Worm (Caenorhabditis elegans) whole organism, L4 larva: Measurements from ENCODE around the gene T27A8.2.
A peak's percentile ranks its signal among the peaks of the same experiment; 100 is the strongest.

Experiments
- F26F4.8 ChIP-seq: fragments of 200-800 bp; sonication (Bioruptor generic); conservative IDR thresholded peaks from 2 replicates; pipeline ENCODE4 v1.3.6; 2022; ENCODE audit warnings: missing genetic modification characterization, missing compliant biosample characterization
- F49E8.2 ChIP-seq: sonication (generic microtip); optimal IDR thresholded peaks from 2 replicates; lab custom pipeline; 2016; ENCODE audit warnings: missing compliant biosample characterization, mild to moderate bottlenecking, missing genetic modification characterization, borderline replicate concordance
- T20F7.1 ChIP-seq: fragments of 200-800 bp; sonication (Bioruptor generic); optimal IDR thresholded peaks from 2 replicates; lab custom pipeline; 2018; ENCODE audit warnings: mild to moderate bottlenecking, missing genetic modification characterization, missing compliant biosample characterization
- Y5F2A.4 ChIP-seq: fragments of 200-800 bp; sonication (Bioruptor generic); optimal IDR thresholded peaks from 2 replicates; lab custom pipeline; 2018; ENCODE audit warnings: mild to moderate bottlenecking, missing genetic modification characterization, missing compliant biosample characterization
- Y75B8A.6 ChIP-seq: fragments of 200-800 bp; sonication (Bioruptor generic); IDR thresholded peaks from 2 replicates; pipeline ENCODE4 v1.3.6; 2022; ENCODE audit warnings: missing genetic modification reagents, missing genetic modification characterization, missing compliant biosample characterization
- ZK546.5 ChIP-seq, 2 experiments: sonication (generic microtip); optimal IDR thresholded peaks; 2 replicates each; lab custom pipeline; 2017; ENCODE audit warnings: missing biosample characterization in 2 of 2, missing genetic modification characterization in 2 of 2
- aha-1 ChIP-seq: fragments of 150-350 bp; peaks from one replicate; lab custom pipeline; 2014; ENCODE audit warnings: missing biosample characterization, missing genetic modification characterization
- ceh-82 ChIP-seq: sonication (generic microtip); optimal IDR thresholded peaks from 2 replicates; lab custom pipeline; 2017; ENCODE audit warnings: missing biosample characterization, missing genetic modification characterization
- ces-1 ChIP-seq: fragments of 150-350 bp; sonication (generic microtip); optimal IDR thresholded peaks from 4 replicates; lab custom pipeline; 2014; ENCODE audit warnings: missing biosample characterization, missing genetic modification reagents, missing genetic modification characterization
- cey-2 ChIP-seq: sonication (generic microtip); optimal IDR thresholded peaks from 3 replicates; lab custom pipeline; 2017; ENCODE audit warnings: missing genetic modification characterization, mild to moderate bottlenecking, missing compliant biosample characterization, antibody characterized with exemption, borderline replicate concordance; ENCODE audit not compliant: insufficient read depth
- daf-12 ChIP-seq: fragments of 150-350 bp; optimal IDR thresholded peaks from 2 replicates; lab custom pipeline; 2014; ENCODE audit warnings: missing biosample characterization, missing genetic modification reagents, missing genetic modification characterization
- daf-16 ChIP-seq, 3 experiments: sonication (generic microtip); optimal IDR thresholded peaks; 2 replicates each; lab custom pipeline; 2016 to 2017; ENCODE audit warnings: missing genetic modification characterization in 3 of 3, missing genetic modification reagents in 3 of 3, mild to moderate bottlenecking in 2 of 3, missing compliant biosample characterization in 2 of 3, missing biosample characterization in 1 of 3, moderate library complexity in 1 of 3
- dmd-6 ChIP-seq: fragments of 200-800 bp; sonication (Bioruptor generic); IDR thresholded peaks from 2 replicates; pipeline ENCODE4 v1.3.6; 2022; ENCODE audit warnings: missing genetic modification reagents, missing genetic modification characterization, missing compliant biosample characterization
- duxl-1 ChIP-seq: sonication (generic microtip); optimal IDR thresholded peaks from 2 replicates; lab custom pipeline; 2016; ENCODE audit warnings: mild to moderate bottlenecking, missing genetic modification characterization, moderate library complexity, missing compliant biosample characterization; ENCODE audit not compliant: poor library complexity
- dve-1 ChIP-seq: sonication (generic microtip); optimal IDR thresholded peaks from 2 replicates; lab custom pipeline; 2017; ENCODE audit warnings: antibody characterized with exemption, mild to moderate bottlenecking, missing genetic modification characterization, missing compliant biosample characterization; ENCODE audit not compliant: insufficient read depth
- egl-27 ChIP-seq: sonication (generic microtip); optimal IDR thresholded peaks from 3 replicates; lab custom pipeline; 2017; ENCODE audit warnings: missing biosample characterization, missing genetic modification reagents, missing genetic modification characterization
- egl-43 ChIP-seq: fragments of 200-800 bp; sonication (Bioruptor generic); IDR thresholded peaks from 2 replicates; pipeline ENCODE4 v1.3.6; 2022; ENCODE audit warnings: missing genetic modification reagents, missing genetic modification characterization, missing compliant biosample characterization
- fkh-10 ChIP-seq: fragments of 150-350 bp; optimal IDR thresholded peaks from 2 replicates; lab custom pipeline; 2014; ENCODE audit warnings: missing biosample characterization, missing genetic modification reagents, missing genetic modification characterization
- hif-1 ChIP-seq, 2 experiments: sonication (generic microtip); optimal IDR thresholded peaks; 2 replicates each; lab custom pipeline; 2016 to 2017; ENCODE audit warnings: missing compliant biosample characterization in 2 of 2, missing genetic modification characterization in 2 of 2, missing genetic modification reagents in 2 of 2, missing genotype in 2 of 2, mild to moderate bottlenecking in 1 of 2
- hlh-11 ChIP-seq: fragments of 200-800 bp; sonication (Bioruptor generic); optimal IDR thresholded peaks from 2 replicates; lab custom pipeline; 2018; ENCODE audit warnings: mild to moderate bottlenecking, missing genetic modification characterization, missing compliant biosample characterization
- hlh-30 ChIP-seq: sonication (generic microtip); optimal IDR thresholded peaks from 2 replicates; lab custom pipeline; 2017; ENCODE audit warnings: antibody characterized with exemption, mild to moderate bottlenecking, missing genetic modification characterization, missing compliant biosample characterization; ENCODE audit not compliant: insufficient read depth
- hmg-1.1 ChIP-seq: fragments of 200-800 bp; sonication (Bioruptor generic); IDR thresholded peaks from 2 replicates; pipeline ENCODE4 v1.3.6; 2022; ENCODE audit warnings: missing genetic modification reagents, missing genetic modification characterization, missing compliant biosample characterization
- lin-1 ChIP-seq: fragments of 200-800 bp; sonication (Bioruptor generic); IDR thresholded peaks from 2 replicates; pipeline ENCODE4 v1.3.6; 2022; ENCODE audit warnings: missing genetic modification reagents, missing genetic modification characterization, missing compliant biosample characterization
- lin-29 ChIP-seq: fragments of 200-800 bp; sonication (Bioruptor generic); IDR thresholded peaks from 2 replicates; pipeline ENCODE4 v1.3.6; 2022; ENCODE audit warnings: missing genetic modification reagents, missing genetic modification characterization, missing compliant biosample characterization
- lir-3 ChIP-seq: sonication (generic microtip); optimal IDR thresholded peaks from 2 replicates; lab custom pipeline; 2016; ENCODE audit warnings: mild to moderate bottlenecking, missing genetic modification characterization, missing compliant biosample characterization
- madf-5 ChIP-seq, 2 experiments: fragments of 200-800 bp; sonication (Bioruptor generic); IDR thresholded peaks; 2 replicates each; pipeline ENCODE4 v1.3.6; 2022; ENCODE audit warnings: missing compliant biosample characterization in 2 of 2, missing genetic modification characterization in 2 of 2
- mdl-1 ChIP-seq, 2 experiments: fragments of 150-350 bp in 1 of 2; sonication (generic microtip) in 1 of 2; optimal IDR thresholded peaks; 2 replicates each; lab custom pipeline; 2014 to 2017; ENCODE audit warnings: missing biosample characterization in 2 of 2, missing genetic modification characterization in 2 of 2
- mep-1 ChIP-seq: fragments of 150-350 bp; sonication (generic microtip); optimal IDR thresholded peaks from 3 replicates; lab custom pipeline; 2014; ENCODE audit warnings: missing biosample characterization, missing genetic modification characterization
- mxl-2 ChIP-seq: fragments of 200-800 bp; sonication (Bioruptor generic); conservative IDR thresholded peaks from 2 replicates; pipeline ENCODE4 v1.3.6; 2022; ENCODE audit warnings: missing genetic modification reagents, missing genetic modification characterization, missing compliant biosample characterization
- mxl-3 ChIP-seq: fragments of 200-800 bp; sonication (Bioruptor generic); optimal IDR thresholded peaks from 2 replicates; lab custom pipeline; 2018; ENCODE audit warnings: mild to moderate bottlenecking, missing genetic modification characterization, missing compliant biosample characterization
- nhr-10 ChIP-seq: fragments of 150-350 bp; optimal IDR thresholded peaks from 2 replicates; lab custom pipeline; 2014; ENCODE audit warnings: missing biosample characterization, missing genetic modification characterization
- nhr-11 ChIP-seq: fragments of 150-350 bp; optimal IDR thresholded peaks from 2 replicates; lab custom pipeline; 2014; ENCODE audit warnings: missing biosample characterization, missing genetic modification characterization
- nhr-41 ChIP-seq: fragments of 200-800 bp; sonication (Bioruptor generic); IDR thresholded peaks from 2 replicates; pipeline ENCODE4 v1.3.6; 2022; ENCODE audit warnings: missing genetic modification reagents, missing genetic modification characterization, missing compliant biosample characterization
- nhr-6 ChIP-seq: fragments of 150-350 bp; optimal IDR thresholded peaks from 2 replicates; lab custom pipeline; 2014; ENCODE audit warnings: missing biosample characterization, missing genetic modification characterization
- pha-4 ChIP-seq, 2 experiments: fragments of 150-350 bp in 1 of 2; fragments of 200-800 bp in 1 of 2; sonication (Bioruptor generic) in 1 of 2; IDR thresholded peaks in 1 of 2; optimal IDR thresholded peaks in 1 of 2; 2 replicates each; pipeline versions ENCODE4 v1.3.6 to Lab custom; 2014 to 2022; ENCODE audit warnings: missing genetic modification characterization in 2 of 2, missing genetic modification reagents in 2 of 2, missing biosample characterization in 1 of 2, missing compliant biosample characterization in 1 of 2
- pqm-1 ChIP-seq: sonication (generic microtip); optimal IDR thresholded peaks from 2 replicates; lab custom pipeline; 2017; ENCODE audit warnings: missing biosample characterization, missing genetic modification characterization
- rbr-2 ChIP-seq: sonication (generic microtip); optimal IDR thresholded peaks from 2 replicates; lab custom pipeline; 2016; ENCODE audit warnings: missing genotype, missing genetic modification characterization, missing compliant biosample characterization
- set-16 ChIP-seq: fragments of 200-800 bp; sonication (Bioruptor generic); IDR thresholded peaks from 2 replicates; pipeline ENCODE4 v1.3.6; 2022; ENCODE audit warnings: missing genetic modification reagents, missing genetic modification characterization, missing compliant biosample characterization
- skn-1 ChIP-seq: fragments of 150-350 bp; optimal IDR thresholded peaks from 2 replicates; lab custom pipeline; 2014; ENCODE audit warnings: missing biosample characterization, missing genetic modification characterization
- snpc-1.2 ChIP-seq: fragments of 200-800 bp; sonication (Bioruptor generic); IDR thresholded peaks from 2 replicates; pipeline ENCODE4 v1.3.6; 2022; ENCODE audit warnings: missing genetic modification reagents, missing genetic modification characterization, missing compliant biosample characterization
- spr-1 ChIP-seq: sonication (generic microtip); optimal IDR thresholded peaks from 2 replicates; lab custom pipeline; 2016; ENCODE audit warnings: mild to moderate bottlenecking, missing genetic modification characterization, missing compliant biosample characterization
- spr-3 ChIP-seq: fragments of 200-800 bp; sonication (Bioruptor generic); optimal IDR thresholded peaks from 2 replicates; lab custom pipeline; 2018; ENCODE audit warnings: mild to moderate bottlenecking, missing genetic modification characterization, missing compliant biosample characterization
- tra-1 ChIP-seq: fragments of 200-800 bp; sonication (Bioruptor generic); IDR thresholded peaks from 2 replicates; pipeline ENCODE4 v1.3.6; 2022; ENCODE audit warnings: missing genetic modification reagents, missing genetic modification characterization, missing compliant biosample characterization
- unc-130 ChIP-seq: sonication (generic microtip); optimal IDR thresholded peaks from 2 replicates; lab custom pipeline; 2016; ENCODE audit warnings: missing genetic modification reagents, missing genetic modification characterization, missing compliant biosample characterization
- unc-39 ChIP-seq: sonication (generic microtip); optimal IDR thresholded peaks from 2 replicates; lab custom pipeline; 2017; ENCODE audit warnings: missing biosample characterization, missing genetic modification characterization
- zfp-2 ChIP-seq: sonication (generic microtip); optimal IDR thresholded peaks from 2 replicates; lab custom pipeline; 2016; ENCODE audit warnings: mild to moderate bottlenecking, missing genetic modification characterization, missing compliant biosample characterization
- zip-2 ChIP-seq: fragments of 150-350 bp; optimal IDR thresholded peaks from 2 replicates; lab custom pipeline; 2014; ENCODE audit warnings: missing biosample characterization, missing genetic modification characterization

Gene T27A8.2

ce11 chrX:16041808-16042207 lies 16.9 kb downstream of the T27A8.2 start (continued):
- no peak for TF ChIP-seq egl-27 (tag; lab: Kevin White, UChicago)
- TF ChIP-seq ZK546.5 (tag; optimal IDR thresholded peaks at IDR 0.05; lab: Kevin White, UChicago) = no peak
- no peak for TF ChIP-seq nhr-41 (GFP tag; lab: Robert Waterston, UW)
- TF ChIP-seq madf-5 (GFP tag; IDR thresholded peaks at IDR 0.05; lab: Robert Waterston, UW) = no peak
- no peak for TF ChIP-seq duxl-1 (tag; lab: Kevin White, UChicago)
- TF ChIP-seq cey-2 (tag; lab: Kevin White, UChicago) = no peak
- no peak for TF ChIP-seq nhr-6
- no peak for TF ChIP-seq snpc-1.2 (GFP tag; lab: Robert Waterston, UW)
- TF ChIP-seq spr-3 (GFP tag; lab: Kevin White, UChicago) = no peak
- TF ChIP-seq T20F7.1 (GFP tag; lab: Kevin White, UChicago) = no peak
- TF ChIP-seq Y5F2A.4 (GFP tag; lab: Kevin White, UChicago) = no peak
- peak; percentile 19 for TF ChIP-seq dve-1 (tag; lab: Kevin White, UChicago)
- no peak for TF ChIP-seq lin-29 (GFP tag; lab: Robert Waterston, UW)
- no peak for TF ChIP-seq rbr-2 (tag; lab: Kevin White, UChicago)
- peak in 1 of 2 experiments; percentile 34 for TF ChIP-seq mdl-1 (tag; optimal IDR thresholded peaks at IDR 0.05; lab: Kevin White, UChicago)
- TF ChIP-seq zfp-2 (tag; lab: Kevin White, UChicago) = no peak
- no peak for TF ChIP-seq spr-1 (tag; lab: Kevin White, UChicago)
- TF ChIP-seq F26F4.8 (GFP tag; lab: Robert Waterston, UW) = no peak
- TF ChIP-seq nhr-11 (tag; lab: Kevin White, UChicago) = no peak
- no peak for TF ChIP-seq daf-12 (tag; lab: Kevin White, UChicago)
- TF ChIP-seq hlh-30 (tag; lab: Kevin White, UChicago) = no peak
- 0 out of 2 replicates have a peak, but pooled peaks have one; percentile 16 for TF ChIP-seq dmd-6 (GFP tag; lab: Robert Waterston, UW)
- TF ChIP-seq hlh-11 (tag; lab: Kevin White, UChicago) = peak; percentile 35
- no peak for TF ChIP-seq nhr-10 (tag; lab: Kevin White, UChicago)
- peak; percentile 21 for TF ChIP-seq pqm-1
- TF ChIP-seq mep-1 (tag; lab: Kevin White, UChicago) = no peak
- no peak for TF ChIP-seq lir-3 (tag; lab: Kevin White, UChicago)
- no peak for TF ChIP-seq skn-1 (tag; lab: Kevin White, UChicago)
- no peak for TF ChIP-seq zip-2 (tag; lab: Kevin White, UChicago)

- peak; percentile 75 for TF ChIP-seq dmd-6 (GFP tag; lab: Robert Waterston, UW)
- peak in 1 of 2 experiments; percentile 66 for TF ChIP-seq daf-16 (GFP tag; optimal IDR thresholded peaks at IDR 0.05; lab: Kevin White, UChicago)
- peak; percentile 67 for TF ChIP-seq daf-16 (tag; optimal IDR thresholded peaks at IDR 0.05; lab: Kevin White, UChicago)
- no peak for TF ChIP-seq F49E8.2 (tag; lab: Kevin White, UChicago)
- TF ChIP-seq aha-1 (tag; lab: Kevin White, UChicago) = peak; percentile 23
- TF ChIP-seq mxl-3 (GFP tag; lab: Kevin White, UChicago) = peak; percentile 59
- TF ChIP-seq pha-4 (GFP tag; IDR thresholded peaks at IDR 0.05; lab: Robert Waterston, UW) = peak; percentile 36; the same call in 1 of the 2 replicates
- no peak for TF ChIP-seq pha-4 (tag; optimal IDR thresholded peaks at IDR 0.05; lab: Kevin White, UChicago)
- peak; percentile 75 for TF ChIP-seq hmg-1.1 (GFP tag; lab: Robert Waterston, UW)
- peak; percentile 24; the same call in 1 of the 2 replicates for TF ChIP-seq lin-1 (GFP tag; lab: Robert Waterston, UW)
- TF ChIP-seq hif-1 (tag; optimal IDR thresholded peaks at IDR 0.05; lab: Kevin White, UChicago) = peak in 1 of 2 experiments; percentile 20
- TF ChIP-seq mxl-2 (GFP tag; lab: Robert Waterston, UW) = no peak
- TF ChIP-seq Y75B8A.6 = no peak
- peak; percentile 8 for TF ChIP-seq nhr-6
- TF ChIP-seq unc-130 = no peak
- no peak for TF ChIP-seq unc-39
- TF ChIP-seq tra-1 = no peak
- TF ChIP-seq egl-43 (GFP tag; lab: Robert Waterston, UW) = peak; percentile 58
- no peak for TF ChIP-seq madf-5 (GFP tag; IDR thresholded peaks at IDR 0.05; lab: Robert Waterston, UW)
- peak; percentile 40; the same call in 1 of the 2 replicates for TF ChIP-seq set-16 (GFP tag; lab: Robert Waterston, UW)
- TF ChIP-seq fkh-10 (GFP tag; lab: Kevin White, UChicago) = no peak
- peak; percentile 53 for TF ChIP-seq dve-1 (tag; lab: Kevin White, UChicago)
- TF ChIP-seq ceh-82 (tag; lab: Kevin White, UChicago) = no peak
- TF ChIP-seq ces-1 (GFP tag; lab: Kevin White, UChicago) = no peak
- TF ChIP-seq nhr-11 (tag; lab: Kevin White, UChicago) = peak; percentile 58
Observed at ce11 chrX:16040207-16040716, 18.5 kb downstream of the T27A8.2 start, which contains the start of gene B0395.3. B0395.3 (minus strand) TSS chrX:16040257.
